Fruit fly (Drosophila melanogaster) whole organism, pupa: ENCODE measurements around the gene sob.

ENCODE experiments used
- CG10348 ChIP-seq: fragments of 200-800 bp; sonication (Bioruptor generic); IDR thresholded peaks from 2 replicates; pipeline ENCODE4 v1.3.6; 2022; ENCODE audit warnings: missing biosample characterization, missing genetic modification characterization
- CG12605 ChIP-seq: fragments of 200-800 bp; sonication (Bioruptor generic); IDR thresholded peaks from 2 replicates; pipeline ENCODE4 v1.3.6; 2022; ENCODE audit warnings: missing biosample characterization, missing genetic modification characterization
- CG13204 ChIP-seq: fragments of 200-800 bp; sonication (Bioruptor generic); optimal IDR thresholded peaks from 2 replicates; lab custom pipeline; 2018; ENCODE audit warnings: missing biosample characterization, mild to moderate bottlenecking, missing genetic modification characterization, moderate library complexity
- CG14655 ChIP-seq: fragments of 200-800 bp; sonication (Bioruptor generic); optimal IDR thresholded peaks from 3 replicates; lab custom pipeline; 2017; ENCODE audit warnings: mild to moderate bottlenecking, missing biosample characterization, missing genetic modification reagents, missing genetic modification characterization
- CG15710 ChIP-seq: fragments of 200-800 bp; sonication (Bioruptor generic); optimal IDR thresholded peaks from 2 replicates; lab custom pipeline; 2018; ENCODE audit warnings: missing biosample characterization, mild to moderate bottlenecking, missing genetic modification characterization, moderate library complexity
- CG17806 ChIP-seq: fragments of 200-800 bp; sonication (Bioruptor generic); optimal IDR thresholded peaks from 2 replicates; lab custom pipeline; 2018; ENCODE audit warnings: missing biosample characterization, mild to moderate bottlenecking, missing genetic modification characterization, moderate library complexity
- CG32121 ChIP-seq: fragments of 200-800 bp; sonication (Bioruptor generic); IDR thresholded peaks from 2 replicates; pipeline ENCODE4 v1.3.6; 2022; ENCODE audit warnings: missing biosample characterization, missing genetic modification characterization
- CG34367 ChIP-seq: fragments of 200-800 bp; sonication (Bioruptor generic); optimal IDR thresholded peaks from 2 replicates; lab custom pipeline; 2018; ENCODE audit warnings: missing biosample characterization, mild to moderate bottlenecking, missing genetic modification characterization
- CG4496 ChIP-seq: fragments of 200-800 bp; sonication (Bioruptor generic); IDR thresholded peaks from 3 replicates; pipeline ENCODE4 v1.3.6; 2022; ENCODE audit warnings: missing biosample characterization, missing genetic modification characterization
- CG8159 ChIP-seq: fragments of 200-800 bp; sonication (Bioruptor generic); optimal IDR thresholded peaks from 3 replicates; lab custom pipeline; 2018; ENCODE audit warnings: missing biosample characterization, mild to moderate bottlenecking, missing genetic modification characterization, moderate library complexity
- CG8301 ChIP-seq: fragments of 200-800 bp; sonication (Bioruptor generic); optimal IDR thresholded peaks from 2 replicates; lab custom pipeline; 2018; ENCODE audit warnings: missing biosample characterization, mild to moderate bottlenecking, missing genetic modification characterization
- CG9948 ChIP-seq: fragments of 200-800 bp; sonication (Bioruptor generic); optimal IDR thresholded peaks from 2 replicates; lab custom pipeline; 2018; ENCODE audit warnings: missing biosample characterization, mild to moderate bottlenecking, missing genetic modification characterization, moderate library complexity
- D1 ChIP-seq: fragments of 200-800 bp; sonication (Bioruptor generic); optimal IDR thresholded peaks from 2 replicates; lab custom pipeline; 2018; ENCODE audit warnings: missing biosample characterization, mild to moderate bottlenecking, missing genetic modification characterization, moderate library complexity
- EcR ChIP-seq: fragments of 200-800 bp; sonication (Bioruptor generic); optimal IDR thresholded peaks from 3 replicates; lab custom pipeline; 2019; ENCODE audit warnings: missing biosample characterization, missing genetic modification characterization, mild to moderate bottlenecking, moderate library complexity, missing genetic modification reagents
- Ets98B ChIP-seq: fragments of 200-800 bp; sonication (Bioruptor generic); IDR thresholded peaks from 2 replicates; pipeline ENCODE4 v1.3.6; 2022; ENCODE audit warnings: missing biosample characterization, missing genetic modification characterization
- Pif1A ChIP-seq: fragments of 200-800 bp; sonication (Bioruptor generic); optimal IDR thresholded peaks from 3 replicates; lab custom pipeline; 2016; ENCODE audit warnings: missing biosample characterization, missing genetic modification characterization
- Pif1B ChIP-seq: fragments of 200-800 bp; sonication (Bioruptor generic); optimal IDR thresholded peaks from 3 replicates; lab custom pipeline; 2016; ENCODE audit warnings: missing biosample characterization, missing genetic modification characterization
- Snoo ChIP-seq: fragments of 200-800 bp; sonication (Bioruptor generic); optimal IDR thresholded peaks from 3 replicates; lab custom pipeline; 2017; ENCODE audit warnings: missing biosample characterization, mild to moderate bottlenecking, missing genetic modification characterization, inconsistent platforms
- fd96Ca ChIP-seq: fragments of 200-800 bp; sonication (Bioruptor generic); IDR thresholded peaks from 3 replicates; pipeline ENCODE4 v1.3.6; 2022; ENCODE audit warnings: missing biosample characterization, missing genetic modification characterization
- gl ChIP-seq: fragments of 200-800 bp; sonication (Bioruptor generic); optimal IDR thresholded peaks from 2 replicates; lab custom pipeline; 2018; ENCODE audit warnings: missing biosample characterization, mild to moderate bottlenecking, missing genetic modification characterization
- rn ChIP-seq: fragments of 200-800 bp; sonication (Bioruptor generic); IDR thresholded peaks from 2 replicates; pipeline ENCODE4 v1.3.6; 2022; ENCODE audit warnings: missing biosample characterization, missing genetic modification characterization

The sob gene

dm6 chr2L:3550583-3550982, 30.0 kb downstream of the sob start:
- no peak for TF ChIP-seq CG12605
- no peak for TF ChIP-seq CG4496 (GFP tag; lab: Robert Waterston, UW)
- TF ChIP-seq CG32121, result no peak
- no peak for TF ChIP-seq CG34367 (tag; lab: Kevin White, UChicago)
- no peak for TF ChIP-seq fd96Ca (GFP tag; lab: Robert Waterston, UW)
- no peak for TF ChIP-seq CG17806 (tag; lab: Kevin White, UChicago)
- TF ChIP-seq CG10348, result no peak
- no peak for TF ChIP-seq Pif1B (GFP tag; lab: Kevin White, UChicago)
- TF ChIP-seq CG13204 (GFP tag; lab: Kevin White, UChicago), result no peak
- TF ChIP-seq EcR (GFP tag; lab: Kevin White, UChicago), result no peak
- no peak for TF ChIP-seq D1 (tag; lab: Kevin White, UChicago)
- no peak for TF ChIP-seq Ets98B
- TF ChIP-seq CG9948 (tag; lab: Kevin White, UChicago), result no peak
- TF ChIP-seq Pif1A (GFP tag; lab: Kevin White, UChicago), result no peak
- no peak for TF ChIP-seq CG14655
- no peak for TF ChIP-seq CG15710 (tag; lab: Kevin White, UChicago)
- no peak for TF ChIP-seq CG8301 (tag; lab: Kevin White, UChicago)
- no peak for TF ChIP-seq gl (tag; lab: Kevin White, UChicago)
- TF ChIP-seq CG8159, result no peak
- TF ChIP-seq Snoo, result no peak

dm6 chr2L:3549742-3550141, 30.8 kb downstream of the sob start:
- TF ChIP-seq CG8159 (no peak), CG9948 (tag; lab: Kevin White, UChicago) (no peak), D1 (tag; lab: Kevin White, UChicago) (no peak), Ets98B (no peak), rn (GFP tag; lab: Robert Waterston, UW) (no peak), CG10348 (no peak), gl (tag; lab: Kevin White, UChicago) (no peak), fd96Ca (GFP tag; lab: Robert Waterston, UW) (no peak), EcR (GFP tag; lab: Kevin White, UChicago) (no peak), CG8301 (tag; lab: Kevin White, UChicago) (no peak), Pif1A (GFP tag; lab: Kevin White, UChicago) (no peak), Snoo (no peak)

- TF ChIP-seq CG10348, result no peak
Observed at dm6 chr2L:3548879-3549278, 31.7 kb downstream of the sob start.

dm6 chr2L:3547512-3547911, 33.1 kb downstream of the sob start:
- TF ChIP-seq D1 (tag; lab: Kevin White, UChicago), result no peak
- no peak for TF ChIP-seq Ets98B
- no peak for TF ChIP-seq CG13204 (GFP tag; lab: Kevin White, UChicago)
- TF ChIP-seq CG4496 (GFP tag; lab: Robert Waterston, UW), result no peak
- no peak for TF ChIP-seq EcR (GFP tag; lab: Kevin White, UChicago)
- no peak for TF ChIP-seq CG32121
- no peak for TF ChIP-seq CG10348
- no peak for TF ChIP-seq Pif1A (GFP tag; lab: Kevin White, UChicago)
- TF ChIP-seq Pif1B (GFP tag; lab: Kevin White, UChicago), result no peak
- no peak for TF ChIP-seq Snoo
- no peak for TF ChIP-seq CG8159
- TF ChIP-seq CG17806 (tag; lab: Kevin White, UChicago), result no peak

- TF ChIP-seq Pif1A (GFP tag; lab: Kevin White, UChicago), result no peak
- no peak for TF ChIP-seq Pif1B (GFP tag; lab: Kevin White, UChicago)
- TF ChIP-seq fd96Ca (GFP tag; lab: Robert Waterston, UW), result peak; percentile 73; the same call in 2 of the 3 replicates
- peak; percentile 24; the same call in 1 of the 2 replicates for TF ChIP-seq Ets98B
Observed at dm6 chr2L:3545033-3545666, 35.4 kb downstream of the sob start.

- TF ChIP-seq CG8301 (tag; lab: Kevin White, UChicago), result no peak
- no peak for TF ChIP-seq fd96Ca (GFP tag; lab: Robert Waterston, UW)
- TF ChIP-seq CG9948 (tag; lab: Kevin White, UChicago), result no peak
- TF ChIP-seq CG15710 (tag; lab: Kevin White, UChicago), result no peak
- TF ChIP-seq Ets98B, result no peak
- peak; percentile 6 for TF ChIP-seq CG8159
- TF ChIP-seq, all 21 proteins: peak for 1
Observed at dm6 chr2L:3543062-3543461, 37.5 kb downstream of the sob start.

- no peak for TF ChIP-seq CG17806 (tag; lab: Kevin White, UChicago)
- TF ChIP-seq Ets98B, result no peak
- TF ChIP-seq CG13204 (GFP tag; lab: Kevin White, UChicago), result no peak
- no peak for TF ChIP-seq CG8301 (tag; lab: Kevin White, UChicago)
- TF ChIP-seq CG9948 (tag; lab: Kevin White, UChicago), result no peak
- TF ChIP-seq gl (tag; lab: Kevin White, UChicago), result no peak
- no peak for TF ChIP-seq rn (GFP tag; lab: Robert Waterston, UW)
- TF ChIP-seq Pif1B (GFP tag; lab: Kevin White, UChicago), result no peak
- no peak for TF ChIP-seq CG4496 (GFP tag; lab: Robert Waterston, UW)
- no peak for TF ChIP-seq CG8159
Observed at dm6 chr2L:3539996-3540395, 40.6 kb downstream of the sob start.
